Fruit fly (Drosophila melanogaster): ENCODE data around the gene bves.

DNA sequence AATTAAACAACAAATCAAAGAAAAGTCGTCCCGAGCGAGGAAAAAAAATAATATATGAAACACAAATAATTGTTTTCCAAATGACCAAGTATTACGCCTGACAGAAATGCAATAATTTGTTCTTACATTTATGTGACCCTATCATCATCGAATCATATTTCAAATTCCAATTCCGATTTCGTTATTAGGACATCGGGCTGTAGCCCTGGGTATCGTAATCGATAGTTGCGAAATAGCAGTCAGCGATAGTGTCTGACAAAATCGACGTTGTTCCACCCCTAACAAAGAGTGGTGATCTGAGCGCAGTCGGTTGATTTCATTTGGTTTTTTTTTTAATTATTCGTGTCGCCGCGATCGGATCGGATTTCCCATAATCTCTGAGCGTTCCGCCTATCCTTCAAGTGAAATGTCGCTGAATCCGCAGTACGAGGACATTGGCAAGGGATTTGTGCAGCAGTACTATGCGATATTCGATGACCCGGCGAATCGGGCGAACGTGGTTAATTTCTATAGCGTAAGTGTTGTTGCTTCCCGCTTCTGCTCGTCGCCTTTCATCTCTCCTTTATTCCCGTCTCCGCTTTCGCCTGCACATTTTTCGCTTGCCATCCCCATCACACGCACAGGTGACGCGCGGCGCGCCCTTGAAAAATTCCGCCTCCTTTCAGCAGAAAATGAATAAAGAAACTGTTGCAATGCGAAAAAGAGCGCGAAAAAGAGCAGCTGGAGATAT is 18.4 kb upstream of the bves start, which contains the start of gene Ntf-2:
- TF ChIP-seq h (optimal IDR thresholded peaks at IDR 0.05) (no peak), ttk (optimal IDR thresholded peaks at IDR 0.05) (no peak), psq (optimal IDR thresholded peaks at IDR 0.05) (no peak)

Measured in Kc167 (cell line).